Fruit fly (Drosophila melanogaster) whole organism, prepupa: ENCODE results near the gene Kaz-m1.

Source experiments
- Blimp-1 ChIP-seq: fragments of 200-800 bp; sonication (Bioruptor generic); optimal IDR thresholded peaks from 3 replicates; lab custom pipeline; 2017; ENCODE audit warnings: missing biosample characterization, missing genetic modification characterization, mild to moderate bottlenecking, moderate library complexity, missing genetic modification reagents
- CG10631 ChIP-seq: fragments of 200-800 bp; sonication (Bioruptor generic); optimal IDR thresholded peaks from 2 replicates; lab custom pipeline; 2016; ENCODE audit warnings: missing biosample characterization, missing genetic modification characterization
- CG11762 ChIP-seq: fragments of 200-800 bp; sonication (Bioruptor generic); optimal IDR thresholded peaks from 3 replicates; lab custom pipeline; 2016; ENCODE audit warnings: missing biosample characterization, missing genetic modification characterization; ENCODE audit not compliant: insufficient read depth
- CG11902 ChIP-seq: fragments of 200-800 bp; sonication (Bioruptor generic); optimal IDR thresholded peaks from 3 replicates; lab custom pipeline; 2016; ENCODE audit warnings: missing biosample characterization, missing genetic modification characterization
- CG15336 ChIP-seq: fragments of 200-800 bp; sonication (Bioruptor generic); IDR thresholded peaks from 2 replicates; pipeline ENCODE4 v1.3.6; 2022; ENCODE audit warnings: missing biosample characterization, missing genetic modification characterization
- CG16779 ChIP-seq: fragments of 200-800 bp; sonication (Bioruptor generic); optimal IDR thresholded peaks from 3 replicates; lab custom pipeline; 2017; ENCODE audit warnings: missing biosample characterization, mild to moderate bottlenecking, missing genetic modification characterization
- CG3032 ChIP-seq: fragments of 200-800 bp; optimal IDR thresholded peaks from 2 replicates; lab custom pipeline; 2019; ENCODE audit warnings: missing biosample characterization, mild to moderate bottlenecking, missing genetic modification characterization, moderate library complexity
- CG31627 ChIP-seq: fragments of 200-800 bp; sonication (Bioruptor generic); optimal IDR thresholded peaks from 3 replicates; lab custom pipeline; 2016; ENCODE audit warnings: missing biosample characterization, missing genetic modification characterization
- CG32006 ChIP-seq: fragments of 200-800 bp; sonication (Bioruptor generic); optimal IDR thresholded peaks from 3 replicates; lab custom pipeline; 2017; ENCODE audit warnings: missing biosample characterization, mild to moderate bottlenecking, missing genetic modification characterization
- CG34406 ChIP-seq: fragments of 200-800 bp; sonication (Bioruptor generic); optimal IDR thresholded peaks from 3 replicates; lab custom pipeline; 2016; ENCODE audit warnings: missing biosample characterization, missing genetic modification characterization
- CG3919 ChIP-seq: fragments of 200-800 bp; sonication (Bioruptor generic); optimal IDR thresholded peaks from 3 replicates; lab custom pipeline; 2016; ENCODE audit warnings: missing biosample characterization, missing genetic modification characterization
- CG6163 ChIP-seq: fragments of 200-800 bp; sonication (Bioruptor generic); IDR thresholded peaks from 3 replicates; pipeline ENCODE4 v1.3.6; 2022; ENCODE audit warnings: missing biosample characterization, missing genetic modification characterization
- CG6276 ChIP-seq: fragments of 200-800 bp; sonication (Bioruptor generic); optimal IDR thresholded peaks from 2 replicates; lab custom pipeline; 2017; ENCODE audit warnings: missing biosample characterization, mild to moderate bottlenecking, missing genetic modification characterization
- CG6854 ChIP-seq: fragments of 200-800 bp; sonication (Bioruptor generic); optimal IDR thresholded peaks from 2 replicates; lab custom pipeline; 2017; ENCODE audit warnings: missing biosample characterization, mild to moderate bottlenecking, missing genetic modification characterization
- CG8632 ChIP-seq: fragments of 200-800 bp; sonication (Bioruptor generic); optimal IDR thresholded peaks from 3 replicates; lab custom pipeline; 2016; ENCODE audit warnings: missing biosample characterization, missing genetic modification characterization
- Eip75B ChIP-seq: fragments of 200-800 bp; sonication (Bioruptor generic); optimal IDR thresholded peaks from 3 replicates; lab custom pipeline; 2016; ENCODE audit warnings: missing biosample characterization, missing genetic modification characterization
- Eip78C ChIP-seq: fragments of 200-800 bp; sonication (Bioruptor generic); peaks from one replicate; lab custom pipeline; 2016; ENCODE audit warnings: missing biosample characterization, missing genetic modification characterization
- Eip93F ChIP-seq: fragments of 200-800 bp; sonication (Bioruptor generic); optimal IDR thresholded peaks from 2 replicates; lab custom pipeline; 2016; ENCODE audit warnings: missing biosample characterization, mild to moderate bottlenecking, missing genetic modification characterization
- Ets21C ChIP-seq: fragments of 200-800 bp; sonication (Bioruptor generic); optimal IDR thresholded peaks from 3 replicates; lab custom pipeline; 2016; ENCODE audit warnings: missing biosample characterization, missing genetic modification characterization
- Ets96B ChIP-seq: fragments of 200-800 bp; optimal IDR thresholded peaks from 2 replicates; lab custom pipeline; 2019; ENCODE audit warnings: missing biosample characterization, mild to moderate bottlenecking, missing genetic modification characterization, moderate library complexity
- Hr38 ChIP-seq: sonication (Bioruptor generic); optimal IDR thresholded peaks from 2 replicates; lab custom pipeline; 2016; ENCODE audit warnings: missing biosample characterization, missing genetic modification characterization
- Hr39 ChIP-seq: fragments of 200-800 bp; sonication (Bioruptor generic); optimal IDR thresholded peaks from 2 replicates; lab custom pipeline; 2016; ENCODE audit warnings: missing biosample characterization, missing genetic modification characterization
- Lpt ChIP-seq: fragments of 200-800 bp; sonication (Bioruptor generic); optimal IDR thresholded peaks from 3 replicates; lab custom pipeline; 2016; ENCODE audit warnings: missing biosample characterization, missing genetic modification characterization
- Met ChIP-seq: fragments of 200-800 bp; sonication (Bioruptor generic); optimal IDR thresholded peaks from 3 replicates; lab custom pipeline; 2016; ENCODE audit warnings: missing biosample characterization, missing genetic modification characterization
- Sox15 ChIP-seq: fragments of 200-800 bp; sonication (Bioruptor generic); optimal IDR thresholded peaks from 3 replicates; lab custom pipeline; 2016; ENCODE audit warnings: missing biosample characterization, missing genetic modification characterization
- acj6 ChIP-seq: fragments of 200-800 bp; sonication (Bioruptor generic); optimal IDR thresholded peaks from 3 replicates; lab custom pipeline; 2016; ENCODE audit warnings: missing biosample characterization, missing genetic modification characterization
- dac ChIP-seq: fragments of 200-800 bp; sonication (Bioruptor generic); optimal IDR thresholded peaks from 2 replicates; lab custom pipeline; 2017; ENCODE audit warnings: missing biosample characterization, mild to moderate bottlenecking, missing genetic modification characterization
- dsx ChIP-seq: fragments of 200-800 bp; optimal IDR thresholded peaks from 3 replicates; lab custom pipeline; 2019; ENCODE audit warnings: missing biosample characterization, mild to moderate bottlenecking, missing genetic modification characterization, moderate library complexity; ENCODE audit not compliant: poor library complexity, severe bottlenecking
- esn ChIP-seq: fragments of 200-800 bp; sonication (Bioruptor generic); optimal IDR thresholded peaks from 2 replicates; lab custom pipeline; 2016; ENCODE audit warnings: missing biosample characterization, mild to moderate bottlenecking, missing genetic modification characterization, moderate library complexity
- fkh ChIP-seq: fragments of 200-800 bp; sonication (Bioruptor generic); optimal IDR thresholded peaks from 3 replicates; lab custom pipeline; 2017; ENCODE audit warnings: missing biosample characterization, mild to moderate bottlenecking, missing genetic modification characterization, moderate library complexity
- lz ChIP-seq: fragments of 200-800 bp; sonication (Bioruptor generic); optimal IDR thresholded peaks from 3 replicates; lab custom pipeline; 2016; ENCODE audit warnings: missing biosample characterization, missing genetic modification characterization
- spab ChIP-seq: fragments of 200-800 bp; sonication (Bioruptor generic); optimal IDR thresholded peaks from 2 replicates; lab custom pipeline; 2017; ENCODE audit warnings: missing biosample characterization, mild to moderate bottlenecking, missing genetic modification characterization, missing genetic modification reagents
- ss ChIP-seq, 2 experiments: fragments of 200-800 bp; sonication (Bioruptor generic); optimal IDR thresholded peaks; 2 replicates in 1 of 2; 3 replicates in 1 of 2; lab custom pipeline; 2017 to 2018; ENCODE audit warnings: mild to moderate bottlenecking in 2 of 2, missing biosample characterization in 2 of 2, missing genetic modification characterization in 2 of 2, moderate library complexity in 1 of 2
- svp ChIP-seq: fragments of 200-800 bp; sonication (Bioruptor generic); peaks from one replicate; lab custom pipeline; 2016; ENCODE audit warnings: missing biosample characterization, missing genetic modification characterization

Kaz-m1 gene

dm6 chr3R:26014262-26014833 is at the start of gene Kaz-m1:
TSS of gene Kaz-m1 (plus strand) at chr3R:26014721.
- TF ChIP-seq Eip78C (GFP tag; lab: Kevin White, UChicago), result peak; percentile 27
- no peak for TF ChIP-seq Eip75B
- TF ChIP-seq CG10631 (GFP tag; lab: Kevin White, UChicago), result peak; percentile 28
- TF ChIP-seq CG6276 (GFP tag; lab: Kevin White, UChicago), result no peak
- TF ChIP-seq fkh (GFP tag; lab: Kevin White, UChicago), result no peak
- TF ChIP-seq CG32006 (GFP tag; lab: Kevin White, UChicago), result no peak
- peak; percentile 22 for TF ChIP-seq Ets96B (tag; lab: Kevin White, UChicago)
- peak; percentile 29 for TF ChIP-seq CG3032 (tag; lab: Kevin White, UChicago)
- peak; percentile 22 for TF ChIP-seq dsx (GFP tag; lab: Kevin White, UChicago)
- TF ChIP-seq, all 60 proteins: peak for 5

dm6 chr3R:25966944-25967343 is 47.6 kb upstream of the Kaz-m1 start:
- TF ChIP-seq Blimp-1 (GFP tag; lab: Kevin White, UChicago) (no peak), CG11762 (GFP tag; lab: Kevin White, UChicago) (no peak), Met (GFP tag; lab: Kevin White, UChicago) (no peak), dac (GFP tag; lab: Kevin White, UChicago) (no peak), fkh (GFP tag; lab: Kevin White, UChicago) (no peak), ss (GFP tag; optimal IDR thresholded peaks at IDR 0.05; lab: Kevin White, UChicago) (no peak), CG10631 (GFP tag; lab: Kevin White, UChicago) (no peak), Eip75B (no peak), CG8632 (no peak), svp (GFP tag; lab: Kevin White, UChicago) (no peak), CG11902 (no peak), CG34406 (GFP tag; lab: Kevin White, UChicago) (no peak), acj6 (GFP tag; lab: Kevin White, UChicago) (no peak), esn (GFP tag; lab: Kevin White, UChicago) (no peak)

- TF ChIP-seq CG31627 (GFP tag; lab: Kevin White, UChicago) (no peak), CG6163 (GFP tag; lab: Robert Waterston, UW) (no peak)
These were observed 46.0 kb upstream of the Kaz-m1 start for dm6 chr3R:25968486-25968885.

- TF ChIP-seq Lpt (GFP tag; lab: Kevin White, UChicago) (no peak), CG8632 (no peak), svp (GFP tag; lab: Kevin White, UChicago) (peak; percentile 32)
These were observed 45.6 kb upstream of the Kaz-m1 start for dm6 chr3R:25968915-25969314.

- no peak for TF ChIP-seq CG3919
- TF ChIP-seq Eip93F (GFP tag; lab: Kevin White, UChicago), result no peak
- TF ChIP-seq Sox15 (GFP tag; lab: Kevin White, UChicago), result no peak
- no peak for TF ChIP-seq Lpt (GFP tag; lab: Kevin White, UChicago)
- TF ChIP-seq Hr38, result no peak
- no peak for TF ChIP-seq CG15336
- TF ChIP-seq CG6854 (GFP tag; lab: Kevin White, UChicago), result no peak
- no peak for TF ChIP-seq spab (GFP tag; lab: Kevin White, UChicago)
- TF ChIP-seq ss (GFP tag; optimal IDR thresholded peaks at IDR 0.05; lab: Kevin White, UChicago), result no peak
- no peak for TF ChIP-seq lz
- no peak for TF ChIP-seq Ets21C (GFP tag; lab: Kevin White, UChicago)
- TF ChIP-seq Ets96B (tag; lab: Kevin White, UChicago), result no peak
- TF ChIP-seq Hr39 (GFP tag; lab: Kevin White, UChicago), result no peak
- TF ChIP-seq CG16779, result no peak
- TF ChIP-seq CG11902, result no peak
These were observed 44.7 kb upstream of the Kaz-m1 start, which contains the start of gene fid for dm6 chr3R:25969780-25970179. TSS of gene fid (plus strand) at chr3R:25970080.
